Worm (Caenorhabditis elegans): Measurements from ENCODE around the gene ddi-1.

The ddi-1 gene

ce11 chrIV:6514700-6515099 lies 8.0 kb upstream of the ddi-1 start:
- no peak for TF ChIP-seq efl-1 (GFP tag; optimal IDR thresholded peaks at IDR 0.05)
- TF ChIP-seq F23B12.7 (tag; optimal IDR thresholded peaks at IDR 0.05; ENCODE audit: insufficient read depth): no peak
- no peak for TF ChIP-seq madf-10 (tag; optimal IDR thresholded peaks at IDR 0.05)
- TF ChIP-seq F49E8.2 (tag; optimal IDR thresholded peaks at IDR 0.05; ENCODE audit: insufficient read depth): no peak
- no peak for TF ChIP-seq Y95B8A.8 (GFP tag; IDR thresholded peaks at IDR 0.05)
- TF ChIP-seq athp-1 (tag; optimal IDR thresholded peaks at IDR 0.05): no peak
- no peak for TF ChIP-seq nfya-2 (GFP tag; IDR thresholded peaks at IDR 0.05)
- no peak for TF ChIP-seq egrh-3 (GFP tag; IDR thresholded peaks at IDR 0.05)
- no peak for TF ChIP-seq rec-8 (tag; optimal IDR thresholded peaks at IDR 0.05)
- no peak for TF ChIP-seq C17E4.6 (GFP tag; IDR thresholded peaks at IDR 0.05)
- TF ChIP-seq akir-1 (GFP tag; optimal IDR thresholded peaks at IDR 0.05): no peak
- no peak for TF ChIP-seq mes-4 (tag; optimal IDR thresholded peaks at IDR 0.05)
- no peak for TF ChIP-seq dox-1 (GFP tag; IDR thresholded peaks at IDR 0.05)

ce11 chrIV:6517859-6518258 lies 4.8 kb upstream of the ddi-1 start, which contains the start of gene C01G5.7:
C01G5.7 (plus strand) TSS chrIV:6518159.
- TF ChIP-seq hmg-20 (GFP tag; IDR thresholded peaks at IDR 0.05) (no peak), lin-54 (GFP tag; optimal IDR thresholded peaks at IDR 0.05) (no peak), tbx-9 (tag; optimal IDR thresholded peaks at IDR 0.05; ENCODE audit: borderline replicate concordance) (no peak), zfh-2 (GFP tag; conservative IDR thresholded peaks at IDR 0.05) (no peak), egl-18 (GFP tag; IDR thresholded peaks at IDR 0.05) (no peak), B0336.3 (GFP tag; IDR thresholded peaks at IDR 0.05) (no peak), ztf-25 (GFP tag; IDR thresholded peaks at IDR 0.05) (no peak), efl-1 (GFP tag; optimal IDR thresholded peaks at IDR 0.05) (no peak), aptf-2 (GFP tag; conservative IDR thresholded peaks at IDR 0.05) (no peak), nhr-120 (GFP tag; IDR thresholded peaks at IDR 0.05) (no peak), xnd-1 (tag; optimal IDR thresholded peaks at IDR 0.05) (no peak), snpc-4 (GFP tag; optimal IDR thresholded peaks at IDR 0.05) (no peak), snpc-4 (tag; optimal IDR thresholded peaks at IDR 0.05) (no peak), snpc-1.3 (tag; optimal IDR thresholded peaks at IDR 0.05; ENCODE audit: insufficient read depth) (no peak), somi-1 (GFP tag; optimal IDR thresholded peaks at IDR 0.05) (no peak)

- TF ChIP-seq F55B11.4 (tag; optimal IDR thresholded peaks at IDR 0.05; ENCODE audit: borderline replicate concordance, insufficient read depth) (no peak), snpc-1.3 (tag; optimal IDR thresholded peaks at IDR 0.05; ENCODE audit: insufficient read depth) (no peak)
Observed at ce11 chrIV:6519593-6519992, 3.1 kb upstream of the ddi-1 start, which contains the start of gene C01G5.9. C01G5.9 (plus strand) TSS chrIV:6519893.

- TF ChIP-seq unc-130 (GFP tag; optimal IDR thresholded peaks at IDR 0.05) (no peak), nfya-2 (GFP tag; IDR thresholded peaks at IDR 0.05) (no peak), attf-6 (GFP tag; IDR thresholded peaks at IDR 0.05) (no peak), aptf-3 (GFP tag; IDR thresholded peaks at IDR 0.05) (no peak), F37B4.10 (GFP tag; IDR thresholded peaks at IDR 0.05) (no peak), lsl-1 (GFP tag; optimal IDR thresholded peaks at IDR 0.05) (no peak), nhr-120 (GFP tag; IDR thresholded peaks at IDR 0.05) (no peak), B0261.1 (tag; optimal IDR thresholded peaks at IDR 0.05) (no peak), rpc-1 (optimal IDR thresholded peaks at IDR 0.05) (no peak), rpc-1 (tag; optimal IDR thresholded peaks at IDR 0.05) (no peak), madf-3 (GFP tag; IDR thresholded peaks at IDR 0.05) (no peak), hsf-1 (GFP tag; IDR thresholded peaks at IDR 0.05) (no peak), zfh-2 (GFP tag; conservative IDR thresholded peaks at IDR 0.05) (no peak), ets-4 (GFP tag; optimal IDR thresholded peaks at IDR 0.05) (no peak), hlh-12 (tag; optimal IDR thresholded peaks at IDR 0.05) (no peak), Y53F4B.3 (GFP tag; IDR thresholded peaks at IDR 0.05) (no peak), him-1 (tag; optimal IDR thresholded peaks at IDR 0.05) (no peak), aptf-2 (GFP tag; conservative IDR thresholded peaks at IDR 0.05) (no peak), hrde-1 (tag; optimal IDR thresholded peaks at IDR 0.05; ENCODE audit: borderline replicate concordance) (no peak)
Observed at ce11 chrIV:6523773-6524172, 1.1 kb downstream of the ddi-1 start.
